Worm (Caenorhabditis elegans): Measurements from ENCODE around the gene F10E9.4.

- TF ChIP-seq zag-1 (tag; optimal IDR thresholded peaks at IDR 0.05) (no peak), elt-3 (tag; optimal IDR thresholded peaks at IDR 0.05) (no peak), mep-1 (tag; optimal IDR thresholded peaks at IDR 0.05) (no peak), nhr-76 (tag; optimal IDR thresholded peaks at IDR 0.05) (no peak), ama-1 (optimal IDR thresholded peaks at IDR 0.05) (no peak), lsy-2 (tag; optimal IDR thresholded peaks at IDR 0.05) (no peak), ceh-8 (GFP tag; optimal IDR thresholded peaks at IDR 0.05) (no peak), ztf-4 (tag; optimal IDR thresholded peaks at IDR 0.05) (no peak), hpl-2 (GFP tag; optimal IDR thresholded peaks at IDR 0.05) (no peak), unc-62 (GFP tag; optimal IDR thresholded peaks at IDR 0.05) (no peak), elt-2 (tag; optimal IDR thresholded peaks at IDR 0.05) (no peak), nhr-237 (tag; optimal IDR thresholded peaks at IDR 0.05) (no peak), egl-27 (tag; optimal IDR thresholded peaks at IDR 0.05) (no peak)
Measured at ce11 chrIII:8320183-8320582, 11.8 kb downstream of the F10E9.4 start, which contains the start of gene F10E9.10.
